Fruit fly (Drosophila melanogaster) whole organism, embryonic: Measurements from ENCODE around the gene Snm1.

ENCODE experiments used
- BEAF-32 ChIP-seq: fragments of 200-800 bp; sonication (Bioruptor generic); optimal IDR thresholded peaks from 3 replicates; lab custom pipeline; 2017; ENCODE audit warnings: missing biosample characterization, missing genetic modification characterization, mild to moderate bottlenecking, moderate library complexity, missing genetic modification reagents
- Bdp1 ChIP-seq: fragments of 200-800 bp; sonication (Bioruptor generic); optimal IDR thresholded peaks from 3 replicates; lab custom pipeline; 2016; ENCODE audit warnings: missing biosample characterization, missing genetic modification characterization
- BtbVII ChIP-seq: fragments of 200-800 bp; sonication (Bioruptor generic); optimal IDR thresholded peaks from 3 replicates; lab custom pipeline; 2017; ENCODE audit warnings: missing biosample characterization, mild to moderate bottlenecking, missing genetic modification characterization
- CG12104 ChIP-seq: fragments of 200-800 bp; sonication (Bioruptor generic); optimal IDR thresholded peaks from 3 replicates; lab custom pipeline; 2016; ENCODE audit warnings: missing biosample characterization, missing genetic modification characterization
- CG14710 ChIP-seq: fragments of 200-800 bp; sonication (Bioruptor generic); optimal IDR thresholded peaks from 3 replicates; lab custom pipeline; 2019; ENCODE audit warnings: missing biosample characterization, mild to moderate bottlenecking, missing genetic modification characterization, moderate library complexity
- CG1792 ChIP-seq: fragments of 200-800 bp; sonication (Bioruptor generic); optimal IDR thresholded peaks from 2 replicates; lab custom pipeline; 2016; ENCODE audit warnings: missing biosample characterization, missing genetic modification characterization
- CG18599 ChIP-seq: fragments of 200-800 bp; sonication (Bioruptor generic); optimal IDR thresholded peaks from 3 replicates; lab custom pipeline; 2017; ENCODE audit warnings: missing biosample characterization, missing genetic modification characterization, mild to moderate bottlenecking, moderate library complexity, missing genetic modification reagents
- CG31388 ChIP-seq: fragments of 200-800 bp; sonication (Bioruptor generic); optimal IDR thresholded peaks from 2 replicates; lab custom pipeline; 2016; ENCODE audit warnings: missing biosample characterization, missing genetic modification characterization
- CG34224 ChIP-seq: fragments of 200-800 bp; sonication (Bioruptor generic); IDR thresholded peaks from 3 replicates; pipeline ENCODE4 v1.3.6; 2022; ENCODE audit warnings: missing biosample characterization, missing genetic modification characterization; ENCODE audit not compliant: partially characterized antibody
- CG3847 ChIP-seq: fragments of 200-800 bp; sonication (Bioruptor generic); IDR thresholded peaks from 2 replicates; pipeline ENCODE4 v1.3.6; 2022; ENCODE audit warnings: missing biosample characterization, missing genetic modification characterization
- CG3995 ChIP-seq: fragments of 200-800 bp; sonication (Bioruptor generic); optimal IDR thresholded peaks from 3 replicates; lab custom pipeline; 2016; ENCODE audit warnings: missing biosample characterization, missing genetic modification characterization
- CG4707 ChIP-seq: fragments of 200-800 bp; sonication (Bioruptor generic); optimal IDR thresholded peaks from 2 replicates; lab custom pipeline; 2018; ENCODE audit warnings: missing biosample characterization, mild to moderate bottlenecking, missing genetic modification characterization, moderate library complexity
- CG5180 ChIP-seq: fragments of 200-800 bp; sonication (Bioruptor generic); optimal IDR thresholded peaks from 3 replicates; lab custom pipeline; 2017; ENCODE audit warnings: missing biosample characterization, missing genetic modification characterization, mild to moderate bottlenecking, moderate library complexity, missing genetic modification reagents
- CG6175 ChIP-seq: fragments of 200-800 bp; sonication (Bioruptor generic); IDR thresholded peaks from 3 replicates; pipeline ENCODE4 v1.3.6; 2022; ENCODE audit warnings: missing biosample characterization, missing genetic modification characterization
- CG6813 ChIP-seq: fragments of 200-800 bp; sonication (Bioruptor generic); optimal IDR thresholded peaks from 2 replicates; lab custom pipeline; 2017; ENCODE audit warnings: missing biosample characterization, missing genetic modification characterization, mild to moderate bottlenecking, moderate library complexity, missing genetic modification reagents
- CG7987 ChIP-seq: fragments of 200-800 bp; sonication (Bioruptor generic); optimal IDR thresholded peaks from 2 replicates; lab custom pipeline; 2018; ENCODE audit warnings: missing biosample characterization, mild to moderate bottlenecking, missing genetic modification characterization, moderate library complexity
- CG8944 ChIP-seq: fragments of 200-800 bp; sonication (Bioruptor generic); optimal IDR thresholded peaks from 3 replicates; lab custom pipeline; 2016; ENCODE audit warnings: missing biosample characterization, missing genetic modification characterization
- CG9437 ChIP-seq: fragments of 200-800 bp; sonication (Bioruptor generic); optimal IDR thresholded peaks from 2 replicates; lab custom pipeline; 2018; ENCODE audit warnings: missing biosample characterization, mild to moderate bottlenecking, missing genetic modification characterization
- CoRest ChIP-seq: fragments of 200-800 bp; sonication (Bioruptor generic); optimal IDR thresholded peaks from 3 replicates; lab custom pipeline; 2018; ENCODE audit warnings: missing biosample characterization, mild to moderate bottlenecking, missing genetic modification characterization, moderate library complexity
- Dfd ChIP-seq, 2 experiments: fragments of >200 bp; optimal IDR thresholded peaks; 2 replicates each; lab custom pipeline; 2017; ENCODE audit warnings: missing biosample characterization in 2 of 2, missing genetic modification characterization in 2 of 2
- Dip3 ChIP-seq: fragments of 200-800 bp; sonication (Bioruptor generic); optimal IDR thresholded peaks from 3 replicates; lab custom pipeline; 2016; ENCODE audit warnings: missing biosample characterization, missing genetic modification characterization
- Dll ChIP-seq: fragments of 200-800 bp; sonication (Bioruptor generic); IDR thresholded peaks from 4 replicates; pipeline ENCODE4 v1.3.6; 2022; ENCODE audit warnings: missing biosample characterization, missing genetic modification characterization; ENCODE audit not compliant: partially characterized antibody
- Dref ChIP-seq: fragments of 200-800 bp; sonication (Bioruptor generic); IDR thresholded peaks from 2 replicates; pipeline ENCODE4 v1.3.6; 2022; ENCODE audit warnings: missing biosample characterization, missing genetic modification characterization
- E2f2 ChIP-seq: fragments of 200-800 bp; sonication (Bioruptor generic); IDR thresholded peaks from 2 replicates; pipeline ENCODE4 v1.3.6; 2022; ENCODE audit warnings: missing biosample characterization, missing genetic modification characterization
- Ets97D ChIP-seq: fragments of 200-800 bp; sonication (Bioruptor generic); optimal IDR thresholded peaks from 3 replicates; lab custom pipeline; 2016; ENCODE audit warnings: missing biosample characterization, missing genetic modification characterization
- Hand ChIP-seq: fragments of 200-800 bp; sonication (Bioruptor generic); optimal IDR thresholded peaks from 2 replicates; lab custom pipeline; 2017; ENCODE audit warnings: mild to moderate bottlenecking, missing biosample characterization, missing genetic modification reagents, missing genetic modification characterization
- Lhr ChIP-seq: fragments of 200-800 bp; sonication (Bioruptor generic); optimal IDR thresholded peaks from 3 replicates; lab custom pipeline; 2017; ENCODE audit warnings: mild to moderate bottlenecking, missing biosample characterization, missing genetic modification reagents, missing genetic modification characterization
- Poxn ChIP-seq: fragments of 200-800 bp; sonication (Bioruptor generic); IDR thresholded peaks from 2 replicates; pipeline ENCODE4 v1.3.6; 2022; ENCODE audit warnings: missing biosample characterization, missing genetic modification characterization
- Sin3A ChIP-seq: fragments of >200 bp; optimal IDR thresholded peaks from 2 replicates; lab custom pipeline; 2018
- Sry-β ChIP-seq: fragments of 200-800 bp; sonication (Bioruptor generic); optimal IDR thresholded peaks from 2 replicates; lab custom pipeline; 2018; ENCODE audit warnings: missing biosample characterization, mild to moderate bottlenecking, missing genetic modification characterization, moderate library complexity
- Taf1 ChIP-seq: fragments of 200-800 bp; sonication (Bioruptor generic); IDR thresholded peaks from 2 replicates; pipeline ENCODE4 v1.3.6; 2022; ENCODE audit warnings: missing biosample characterization, missing genetic modification characterization
- Usf ChIP-seq: fragments of 200-800 bp; sonication (Bioruptor generic); optimal IDR thresholded peaks from 2 replicates; lab custom pipeline; 2017; ENCODE audit warnings: missing genotype, missing biosample characterization, missing genetic modification characterization
- ac ChIP-seq: fragments of 200-800 bp; sonication (Bioruptor generic); optimal IDR thresholded peaks from 3 replicates; lab custom pipeline; 2017; ENCODE audit warnings: missing biosample characterization, mild to moderate bottlenecking, missing genetic modification characterization
- al ChIP-seq: fragments of 200-800 bp; sonication (Bioruptor generic); IDR thresholded peaks from 2 replicates; pipeline ENCODE4 v1.3.6; 2022; ENCODE audit warnings: missing biosample characterization, missing genetic modification characterization
- crp ChIP-seq, 2 experiments: fragments of 200-800 bp; sonication (Bioruptor generic); optimal IDR thresholded peaks; 2 replicates in 1 of 2; 3 replicates in 1 of 2; lab custom pipeline; 2017; ENCODE audit warnings: missing biosample characterization in 2 of 2, missing genetic modification characterization in 2 of 2, mild to moderate bottlenecking in 1 of 2, moderate library complexity in 1 of 2
- dysf ChIP-seq: fragments of 200-800 bp; sonication (Bioruptor generic); IDR thresholded peaks from 3 replicates; pipeline ENCODE4 v1.3.6; 2022; ENCODE audit warnings: missing biosample characterization, missing genetic modification characterization
- ems ChIP-seq: fragments of 200-800 bp; sonication (Bioruptor generic); optimal IDR thresholded peaks from 3 replicates; lab custom pipeline; 2016; ENCODE audit warnings: missing biosample characterization, missing genetic modification characterization
- gem ChIP-seq: fragments of 200-800 bp; sonication (Bioruptor generic); optimal IDR thresholded peaks from 2 replicates; lab custom pipeline; 2019; ENCODE audit warnings: missing biosample characterization, mild to moderate bottlenecking, missing genetic modification characterization, moderate library complexity
- gfzf ChIP-seq: fragments of 200-800 bp; sonication (Bioruptor generic); optimal IDR thresholded peaks from 2 replicates; lab custom pipeline; 2016; ENCODE audit warnings: missing biosample characterization, mild to moderate bottlenecking, missing genetic modification characterization, moderate library complexity
- grn ChIP-seq: fragments of 200-800 bp; sonication (Bioruptor generic); optimal IDR thresholded peaks from 3 replicates; lab custom pipeline; 2017; ENCODE audit warnings: missing biosample characterization, missing genetic modification characterization
- sens ChIP-seq: fragments of 200-800 bp; sonication (Bioruptor generic); peaks from one replicate; lab custom pipeline; 2016; ENCODE audit warnings: missing biosample characterization, missing genetic modification characterization
- sim ChIP-seq: fragments of 200-800 bp; sonication (Bioruptor generic); IDR thresholded peaks from 2 replicates; pipeline ENCODE4 v1.3.6; 2022; ENCODE audit warnings: missing biosample characterization, missing genetic modification characterization
- slbo ChIP-seq: fragments of 200-800 bp; sonication (Bioruptor generic); IDR thresholded peaks from 2 replicates; pipeline ENCODE4 v1.3.6; 2022; ENCODE audit warnings: missing biosample characterization, missing genetic modification characterization
- stwl ChIP-seq: fragments of 200-800 bp; sonication (Bioruptor generic); optimal IDR thresholded peaks from 3 replicates; lab custom pipeline; 2018; ENCODE audit warnings: missing biosample characterization, mild to moderate bottlenecking, missing genetic modification characterization, moderate library complexity
- trem ChIP-seq: fragments of 200-800 bp; optimal IDR thresholded peaks from 3 replicates; lab custom pipeline; 2019; ENCODE audit warnings: missing biosample characterization, mild to moderate bottlenecking, missing genetic modification characterization, moderate library complexity
- tx ChIP-seq: fragments of 200-800 bp; sonication (Bioruptor generic); optimal IDR thresholded peaks from 2 replicates; lab custom pipeline; 2016; ENCODE audit warnings: missing biosample characterization, missing genetic modification characterization
- unpg ChIP-seq: fragments of 200-800 bp; sonication (Bioruptor generic); optimal IDR thresholded peaks from 3 replicates; lab custom pipeline; 2018; ENCODE audit warnings: missing biosample characterization, mild to moderate bottlenecking, missing genetic modification characterization, moderate library complexity
- vvl ChIP-seq: fragments of 200-800 bp; sonication (Bioruptor generic); IDR thresholded peaks from 2 replicates; pipeline ENCODE4 v1.3.6; 2022; ENCODE audit warnings: missing biosample characterization, missing genetic modification characterization
- zen2 ChIP-seq: fragments of 200-800 bp; sonication (Bioruptor generic); IDR thresholded peaks from 3 replicates; pipeline ENCODE4 v1.3.6; 2022; ENCODE audit warnings: missing biosample characterization, missing genetic modification characterization; ENCODE audit not compliant: partially characterized antibody

The Snm1 gene

dm6 chr3R:5516582-5517001, 38.3 kb upstream of the Snm1 start (continued):
- TF ChIP-seq crp (GFP tag; optimal IDR thresholded peaks at IDR 0.05; lab: Kevin White, UChicago), result peak; percentile 32 to 85
- TF ChIP-seq gem (tag; lab: Kevin White, UChicago), result peak; percentile 2
- peak; percentile 69 for TF ChIP-seq CG9437 (GFP tag; lab: Kevin White, UChicago)
- TF ChIP-seq slbo, result no peak
- TF ChIP-seq ems (GFP tag; lab: Kevin White, UChicago), result peak; percentile 12
- TF ChIP-seq CG18599 (GFP tag; lab: Kevin White, UChicago), result no peak
- TF ChIP-seq E2f2 (GFP tag; lab: Robert Waterston, UW), result peak; percentile 84
- no peak for TF ChIP-seq Dref (GFP tag; lab: Robert Waterston, UW)
- TF ChIP-seq CG4707 (GFP tag; lab: Kevin White, UChicago), result no peak
- peak; percentile 50 for TF ChIP-seq trem (tag; lab: Kevin White, UChicago)
- peak; percentile 49 for TF ChIP-seq BEAF-32 (GFP tag; lab: Kevin White, UChicago)
- peak; percentile 42 for TF ChIP-seq CG14710 (tag; lab: Kevin White, UChicago)
- TF ChIP-seq Taf1 (GFP tag; lab: Robert Waterston, UW), result no peak
- TF ChIP-seq Dll (GFP tag; lab: Robert Waterston, UW), result no peak
- peak; percentile 34 for TF ChIP-seq grn (GFP tag; lab: Kevin White, UChicago)
- no peak for TF ChIP-seq Hand
- TF ChIP-seq Usf (GFP tag; lab: Kevin White, UChicago), result no peak
- no peak for TF ChIP-seq tx (GFP tag; lab: Kevin White, UChicago)
- TF ChIP-seq Lhr (GFP tag; lab: Kevin White, UChicago), result peak; percentile 81
- TF ChIP-seq sens (GFP tag; lab: Kevin White, UChicago), result peak; percentile 72
- TF ChIP-seq CG3847, result peak; percentile 53
- no peak for TF ChIP-seq CG7987 (GFP tag; lab: Kevin White, UChicago)
- no peak for TF ChIP-seq zen2 (GFP tag; lab: Robert Waterston, UW)
- no peak for TF ChIP-seq BtbVII
- no peak for TF ChIP-seq Bdp1 (GFP tag; lab: Kevin White, UChicago)
- TF ChIP-seq Ets97D (GFP tag; lab: Kevin White, UChicago), result peak; percentile 57
- TF ChIP-seq gfzf (GFP tag; lab: Kevin White, UChicago), result peak; percentile 85

DNA sequence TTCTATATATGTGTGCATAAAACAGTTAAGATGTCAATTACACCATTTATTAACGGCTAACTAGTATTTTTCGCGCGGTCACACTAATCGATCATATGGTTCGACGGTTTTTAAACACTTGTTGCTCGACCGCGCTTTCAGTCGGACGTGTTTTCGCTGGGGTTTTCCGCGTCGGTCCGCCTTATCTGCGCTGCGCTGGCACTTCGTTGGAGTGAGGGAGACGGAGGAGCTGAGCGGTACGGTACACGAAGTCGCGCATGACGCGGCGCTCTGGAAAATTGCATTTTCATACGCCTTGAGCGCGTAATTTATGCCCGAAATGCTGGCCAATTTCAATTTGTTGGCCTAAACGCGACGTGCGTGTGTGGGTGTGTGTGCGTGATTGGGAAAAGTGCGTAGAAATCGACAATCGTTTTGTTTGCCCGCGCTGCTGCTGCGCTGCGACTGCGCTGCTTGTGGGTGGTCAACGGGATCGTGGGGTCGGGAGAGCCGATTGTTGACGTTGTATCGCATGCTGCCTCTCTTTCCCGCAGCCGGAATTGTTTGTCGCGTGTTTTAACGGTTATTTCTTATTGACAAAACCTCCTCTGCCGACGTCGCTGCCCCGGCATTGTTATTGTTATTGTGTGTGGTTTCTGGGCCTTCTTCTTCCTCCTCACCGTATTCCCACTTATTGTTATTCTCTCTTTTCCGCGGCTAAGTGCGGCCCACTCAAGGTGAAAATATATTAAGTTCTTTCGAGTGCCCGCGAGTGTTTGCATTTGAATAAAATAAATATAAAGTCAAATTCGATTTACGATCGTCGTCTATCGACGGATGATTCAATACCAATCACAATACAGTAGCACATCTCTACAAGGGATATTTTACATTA, 37.6 kb upstream of the Snm1 start, which contains the start of gene Itpr:
Itpr (plus strand) TSS at position 116 of the 874 bp plus-strand sequence.
- no peak for TF ChIP-seq ems (GFP tag; lab: Kevin White, UChicago)
- TF ChIP-seq al, result no peak
- TF ChIP-seq CG8944 (GFP tag; lab: Kevin White, UChicago), result no peak
- TF ChIP-seq Sin3A, result peak; percentile 44
- TF ChIP-seq Dfd (GFP tag; optimal IDR thresholded peaks at IDR 0.05; lab: Kevin White, UChicago), result peak in 1 of 2 experiments; percentile 3
- no peak for TF ChIP-seq CG1792 (GFP tag; lab: Kevin White, UChicago)
- TF ChIP-seq vvl, result peak; percentile 62
- TF ChIP-seq CG5180 (GFP tag; lab: Kevin White, UChicago), result no peak
- TF ChIP-seq CG12104 (GFP tag; lab: Kevin White, UChicago), result no peak
- no peak for TF ChIP-seq CG31388
- TF ChIP-seq Dip3 (GFP tag; lab: Kevin White, UChicago), result no peak
- peak; percentile 5 for TF ChIP-seq ac (GFP tag; lab: Kevin White, UChicago)
- no peak for TF ChIP-seq stwl (tag; lab: Kevin White, UChicago)
- TF ChIP-seq tx (GFP tag; lab: Kevin White, UChicago), result no peak
- no peak for TF ChIP-seq CoRest
- TF ChIP-seq CG6813, result no peak
- no peak for TF ChIP-seq CG3995 (GFP tag; lab: Kevin White, UChicago)
- no peak for TF ChIP-seq Sry-β (GFP tag; lab: Kevin White, UChicago)
- 0 out of 3 replicates have a peak, but pooled peaks have one; percentile 18 for TF ChIP-seq dysf (GFP tag; lab: Robert Waterston, UW)
- TF ChIP-seq CG6175 (GFP tag; lab: Robert Waterston, UW), result no peak
- TF ChIP-seq sim (GFP tag; lab: Robert Waterston, UW), result no peak
- TF ChIP-seq unpg (GFP tag; lab: Kevin White, UChicago), result no peak
- TF ChIP-seq Poxn, result no peak
- no peak for TF ChIP-seq CG34224 (GFP tag; lab: Robert Waterston, UW)
